Worm (Caenorhabditis elegans) whole organism, L1 larva: ENCODE data around the gene jamp-1.
A peak's percentile ranks its signal among the peaks of the same experiment; 100 is the strongest.

Source experiments
- C16A3.4 ChIP-seq: fragments of 150-350 bp; optimal IDR thresholded peaks from 2 replicates; lab custom pipeline; 2014; ENCODE audit warnings: missing biosample characterization, missing genetic modification characterization
- C34B4.2 ChIP-seq: sonication (generic microtip); optimal IDR thresholded peaks from 2 replicates; lab custom pipeline; 2017; ENCODE audit warnings: mild to moderate bottlenecking, missing genetic modification characterization, missing compliant biosample characterization
- alr-1 ChIP-seq: fragments of 200-800 bp; sonication (Bioruptor generic); optimal IDR thresholded peaks from 2 replicates; lab custom pipeline; 2018; ENCODE audit warnings: borderline replicate concordance, mild to moderate bottlenecking, missing genetic modification characterization, missing compliant biosample characterization
- blmp-1 ChIP-seq: fragments of 150-350 bp; optimal IDR thresholded peaks from 2 replicates; lab custom pipeline; 2014; ENCODE audit warnings: missing biosample characterization, missing genetic modification characterization
- ceh-82 ChIP-seq, 3 experiments: fragments of 150-350 bp in 1 of 3; sonication (generic microtip) in 2 of 3; optimal IDR thresholded peaks; 2 replicates each; lab custom pipeline; 2014 to 2017; ENCODE audit warnings: missing biosample characterization in 3 of 3, missing genetic modification characterization in 3 of 3
- ceh-88 ChIP-seq: fragments of 200-800 bp; sonication (Bioruptor generic); IDR thresholded peaks from 2 replicates; pipeline ENCODE4 v1.3.6; 2022; ENCODE audit warnings: missing genetic modification characterization, missing compliant biosample characterization
- ces-1 ChIP-seq: fragments of 150-350 bp; optimal IDR thresholded peaks from 2 replicates; lab custom pipeline; 2014; ENCODE audit warnings: missing biosample characterization, missing genetic modification reagents, missing genetic modification characterization
- efl-1 ChIP-seq, 4 experiments: fragments of 150-350 bp; optimal IDR thresholded peaks in 3 of 4; peaks in 1 of 4; 1 replicate in 1 of 4; 2 replicates in 3 of 4; lab custom pipeline; 2014; ENCODE audit warnings: missing biosample characterization in 2 of 4, missing genetic modification characterization in 2 of 4, missing genetic modification reagents in 2 of 4
- efl-3 ChIP-seq: fragments of 200-800 bp; sonication (Bioruptor generic); optimal IDR thresholded peaks from 2 replicates; lab custom pipeline; 2018; ENCODE audit warnings: mild to moderate bottlenecking, missing genetic modification characterization, missing compliant biosample characterization
- egl-13 ChIP-seq: sonication (generic microtip); optimal IDR thresholded peaks from 2 replicates; lab custom pipeline; 2016; ENCODE audit warnings: missing genotype, missing genetic modification reagents, missing genetic modification characterization, missing compliant biosample characterization
- elt-3 ChIP-seq, 6 experiments: fragments of 150-350 bp in 1 of 6; sonication (generic microtip); optimal IDR thresholded peaks; 2 replicates each; lab custom pipeline; 2017 to 2018; ENCODE audit warnings: missing biosample characterization in 6 of 6, missing genetic modification characterization in 6 of 6, inconsistent platforms in 1 of 6
- ets-5 ChIP-seq: fragments of 200-800 bp; sonication (Bioruptor generic); IDR thresholded peaks from 2 replicates; pipeline ENCODE4 v1.3.6; 2022; ENCODE audit warnings: missing genetic modification characterization, missing compliant biosample characterization
- fkh-10 ChIP-seq: sonication (generic microtip); optimal IDR thresholded peaks from 2 replicates; lab custom pipeline; 2017; ENCODE audit warnings: missing biosample characterization, missing genetic modification reagents, missing genetic modification characterization
- fkh-4 ChIP-seq: sonication (generic microtip); optimal IDR thresholded peaks from 2 replicates; lab custom pipeline; 2016; ENCODE audit warnings: missing compliant biosample characterization, missing genetic modification characterization, borderline replicate concordance
- hlh-17 ChIP-seq: fragments of 200-800 bp; sonication (Bioruptor generic); optimal IDR thresholded peaks from 2 replicates; lab custom pipeline; 2018; ENCODE audit warnings: missing genetic modification characterization, mild to moderate bottlenecking, missing compliant biosample characterization, moderate library complexity, borderline replicate concordance
- hlh-4 ChIP-seq: sonication (generic microtip); optimal IDR thresholded peaks from 2 replicates; lab custom pipeline; 2016; ENCODE audit warnings: mild to moderate bottlenecking, missing genetic modification characterization, missing compliant biosample characterization
- hpl-2 ChIP-seq: fragments of 150-350 bp; optimal IDR thresholded peaks from 2 replicates; lab custom pipeline; 2014; ENCODE audit warnings: missing biosample characterization, missing genetic modification reagents, missing genetic modification characterization
- irx-1 ChIP-seq: sonication (generic microtip); optimal IDR thresholded peaks from 2 replicates; lab custom pipeline; 2016; ENCODE audit warnings: missing genetic modification characterization, missing compliant biosample characterization
- jun-1 ChIP-seq: fragments of 150-350 bp; optimal IDR thresholded peaks from 2 replicates; lab custom pipeline; 2014; ENCODE audit warnings: missing biosample characterization, missing genetic modification reagents, missing genetic modification characterization
- lin-39 ChIP-seq: fragments of 150-350 bp; optimal IDR thresholded peaks from 2 replicates; lab custom pipeline; 2014; ENCODE audit warnings: missing biosample characterization, missing genetic modification reagents, missing genetic modification characterization
- lir-3 ChIP-seq: sonication (generic microtip); optimal IDR thresholded peaks from 2 replicates; lab custom pipeline; 2016; ENCODE audit warnings: mild to moderate bottlenecking, missing genetic modification characterization, moderate library complexity, missing compliant biosample characterization; ENCODE audit not compliant: poor library complexity
- lsy-2 ChIP-seq, 2 experiments: fragments of 150-350 bp; optimal IDR thresholded peaks; 2 replicates each; lab custom pipeline; 2014; ENCODE audit warnings: missing biosample characterization in 2 of 2, missing genetic modification characterization in 2 of 2
- mdl-1 ChIP-seq, 2 experiments: fragments of 150-350 bp; optimal IDR thresholded peaks; 2 replicates each; lab custom pipeline; 2014 to 2017; ENCODE audit warnings: missing biosample characterization in 2 of 2, missing genetic modification characterization in 2 of 2, inconsistent platforms in 1 of 2
- nhr-19 ChIP-seq: fragments of 200-800 bp; sonication (Bioruptor generic); conservative IDR thresholded peaks from 2 replicates; pipeline ENCODE4 v1.3.6; 2022; ENCODE audit warnings: missing genetic modification characterization, missing compliant biosample characterization
- nhr-237 ChIP-seq: fragments of 150-350 bp; optimal IDR thresholded peaks from 2 replicates; lab custom pipeline; 2014; ENCODE audit warnings: missing biosample characterization, missing genetic modification characterization
- nhr-84 ChIP-seq: sonication (generic microtip); optimal IDR thresholded peaks from 2 replicates; lab custom pipeline; 2017; ENCODE audit warnings: missing biosample characterization, missing genetic modification characterization
- nhr-85 ChIP-seq: sonication (generic microtip); peaks from one replicate; lab custom pipeline; 2016; ENCODE audit warnings: missing genetic modification characterization, inconsistent platforms, missing compliant biosample characterization
- nhr-90 ChIP-seq: sonication (generic microtip); optimal IDR thresholded peaks from 2 replicates; lab custom pipeline; 2016; ENCODE audit warnings: mild to moderate bottlenecking, missing genetic modification characterization, missing compliant biosample characterization; ENCODE audit not compliant: poor library complexity
- pax-3 ChIP-seq: fragments of 200-800 bp; sonication (Bioruptor generic); optimal IDR thresholded peaks from 2 replicates; lab custom pipeline; 2018; ENCODE audit warnings: mild to moderate bottlenecking, missing genetic modification characterization, moderate library complexity, missing compliant biosample characterization
- pqm-1 ChIP-seq: sonication (generic microtip); optimal IDR thresholded peaks from 3 replicates; lab custom pipeline; 2017; ENCODE audit warnings: missing biosample characterization, missing genetic modification characterization
- rnt-1 ChIP-seq: sonication (generic microtip); optimal IDR thresholded peaks from 2 replicates; lab custom pipeline; 2016; ENCODE audit warnings: mild to moderate bottlenecking, missing genetic modification characterization, moderate library complexity, missing compliant biosample characterization
- skn-1 ChIP-seq: fragments of 150-350 bp; optimal IDR thresholded peaks from 2 replicates; lab custom pipeline; 2014; ENCODE audit warnings: missing biosample characterization, missing genetic modification characterization
- tlp-1 ChIP-seq: fragments of 150-350 bp; optimal IDR thresholded peaks from 2 replicates; lab custom pipeline; 2014; ENCODE audit warnings: missing biosample characterization, missing genetic modification characterization
- unc-86 ChIP-seq: sonication (generic microtip); optimal IDR thresholded peaks from 2 replicates; lab custom pipeline; 2016; ENCODE audit warnings: missing genetic modification characterization, missing compliant biosample characterization
- unc-98 ChIP-seq: fragments of 200-800 bp; sonication (Bioruptor generic); IDR thresholded peaks from 2 replicates; pipeline ENCODE4 v1.3.6; 2022; ENCODE audit warnings: missing genetic modification characterization, missing compliant biosample characterization
- vab-15 ChIP-seq: sonication (generic microtip); optimal IDR thresholded peaks from 2 replicates; lab custom pipeline; 2017; ENCODE audit warnings: missing genotype, mild to moderate bottlenecking, missing genetic modification characterization, missing compliant biosample characterization
- zag-1 ChIP-seq: fragments of 150-350 bp; optimal IDR thresholded peaks from 2 replicates; lab custom pipeline; 2014; ENCODE audit warnings: missing biosample characterization, missing genetic modification characterization
- zip-4 ChIP-seq: fragments of 200-800 bp; sonication (Bioruptor generic); optimal IDR thresholded peaks from 2 replicates; lab custom pipeline; 2018; ENCODE audit warnings: mild to moderate bottlenecking, missing genetic modification characterization, moderate library complexity, missing compliant biosample characterization
- ztf-11 ChIP-seq, 2 experiments: sonication (generic microtip); optimal IDR thresholded peaks; 2 replicates each; lab custom pipeline; 2016 to 2017; ENCODE audit warnings: missing genetic modification characterization in 2 of 2, missing biosample characterization in 1 of 2, missing compliant biosample characterization in 1 of 2

Gene jamp-1

ce11 chrV:6100492-6101004 is 49.5 kb upstream of the jamp-1 start, which contains the start of gene crt-1 (continued):
- TF ChIP-seq skn-1 (tag; lab: Kevin White, UChicago), result peak; percentile 73
- no peak for TF ChIP-seq zag-1 (tag; lab: Kevin White, UChicago)
- TF ChIP-seq hlh-4 (tag; lab: Kevin White, UChicago), result no peak
- peak; percentile 79 for TF ChIP-seq C16A3.4 (tag; lab: Kevin White, UChicago)
- peak; percentile 95 for TF ChIP-seq nhr-19 (GFP tag; lab: Robert Waterston, UW)
- peak; percentile 84 for TF ChIP-seq jun-1 (tag; lab: Kevin White, UChicago)
- no peak for TF ChIP-seq tlp-1 (tag; lab: Kevin White, UChicago)
- peak; percentile 87 for TF ChIP-seq zip-4 (GFP tag; lab: Kevin White, UChicago)
- TF ChIP-seq lir-3 (tag; lab: Kevin White, UChicago), result peak; percentile 69
- no peak for TF ChIP-seq unc-98 (GFP tag; lab: Robert Waterston, UW)
- TF ChIP-seq irx-1 (tag; lab: Kevin White, UChicago), result peak; percentile 80
- peak; percentile 95 to 96 for TF ChIP-seq lsy-2 (tag; optimal IDR thresholded peaks at IDR 0.05; lab: Kevin White, UChicago)
- peak; percentile 92 for TF ChIP-seq pax-3 (tag; lab: Kevin White, UChicago)
- peak; percentile 66 for TF ChIP-seq fkh-4 (tag; lab: Kevin White, UChicago)
- TF ChIP-seq hlh-17, result no peak
- TF ChIP-seq vab-15 (tag; lab: Kevin White, UChicago), result no peak
- TF ChIP-seq fkh-10, result peak; percentile 74
- TF ChIP-seq pqm-1 (tag; lab: Kevin White, UChicago), result no peak
- TF ChIP-seq blmp-1 (tag; lab: Kevin White, UChicago), result peak; percentile 72
- TF ChIP-seq nhr-90, result peak; percentile 94
- peak; percentile 42 for TF ChIP-seq hpl-2 (GFP tag; lab: Kevin White, UChicago)
- TF ChIP-seq nhr-84 (tag; lab: Kevin White, UChicago), result no peak
- peak; percentile 60 to 96 for TF ChIP-seq mdl-1 (tag; optimal IDR thresholded peaks at IDR 0.05; lab: Kevin White, UChicago)
- peak; percentile 93 for TF ChIP-seq unc-86
- TF ChIP-seq nhr-237, result peak; percentile 73
- peak in 1 of 2 experiments; percentile 93 for TF ChIP-seq ztf-11 (tag; optimal IDR thresholded peaks at IDR 0.05; lab: Kevin White, UChicago)
- peak in 4 of 6 experiments; percentile 46 to 88 (median 75) for TF ChIP-seq elt-3 (tag; optimal IDR thresholded peaks at IDR 0.05; lab: Kevin White, UChicago)
- TF ChIP-seq egl-13 (tag; lab: Kevin White, UChicago), result peak; percentile 92
- no peak for TF ChIP-seq C34B4.2
- TF ChIP-seq efl-3 (GFP tag; lab: Kevin White, UChicago), result peak; percentile 68
- peak; percentile 94 for TF ChIP-seq nhr-85 (tag; lab: Kevin White, UChicago)
- no peak for TF ChIP-seq ces-1 (GFP tag; lab: Kevin White, UChicago)
- TF ChIP-seq lin-39 (tag; lab: Kevin White, UChicago), result peak; percentile 68
- TF ChIP-seq ceh-82 (tag; optimal IDR thresholded peaks at IDR 0.05; lab: Kevin White, UChicago), result peak; percentile 76 to 92 (median 89)
- peak; percentile 44 for TF ChIP-seq ceh-88

ce11 chrV:6099634-6100033 is 48.6 kb upstream of the jamp-1 start:
- TF ChIP-seq vab-15 (tag; lab: Kevin White, UChicago) (no peak), blmp-1 (tag; lab: Kevin White, UChicago) (no peak), ets-5 (GFP tag; lab: Robert Waterston, UW) (0 out of 2 replicates have a peak, but pooled peaks have one; percentile 58), rnt-1 (tag; lab: Kevin White, UChicago) (peak; percentile 27), efl-1 (optimal IDR thresholded peaks at IDR 0.05; lab: Kevin White, UChicago) (no peak), efl-1 (GFP tag; optimal IDR thresholded peaks at IDR 0.05 in 1 of 2; lab: Kevin White, UChicago) (peak in 1 of 2 experiments; percentile 78), nhr-85 (tag; lab: Kevin White, UChicago) (peak; percentile 35), alr-1 (tag; lab: Kevin White, UChicago) (peak; percentile 60), hlh-17 (no peak)
